Worm (Caenorhabditis elegans) whole organism, L4 larva: ENCODE results near the gene lars-1.
A peak's percentile ranks its signal among the peaks of the same experiment; 100 is the strongest.

Experiments used
- D1046.2 ChIP-seq: fragments of 200-800 bp; sonication (Bioruptor generic); IDR thresholded peaks from 2 replicates; pipeline ENCODE4 v1.3.6; 2022; ENCODE audit warnings: missing genetic modification characterization, missing compliant biosample characterization
- F10B5.3 ChIP-seq: sonication (generic microtip); optimal IDR thresholded peaks from 2 replicates; lab custom pipeline; 2016; ENCODE audit warnings: mild to moderate bottlenecking, missing genetic modification characterization, missing compliant biosample characterization
- F26F4.8 ChIP-seq: fragments of 200-800 bp; sonication (Bioruptor generic); conservative IDR thresholded peaks from 2 replicates; pipeline ENCODE4 v1.3.6; 2022; ENCODE audit warnings: missing genetic modification characterization, missing compliant biosample characterization
- F37D6.2 ChIP-seq: sonication (generic microtip); optimal IDR thresholded peaks from 2 replicates; lab custom pipeline; 2016; ENCODE audit warnings: mild to moderate bottlenecking, missing genetic modification characterization, missing compliant biosample characterization
- F44E2.7 ChIP-seq: fragments of 200-800 bp; sonication (Bioruptor generic); IDR thresholded peaks from 2 replicates; pipeline ENCODE4 v2.1.2; 2022; ENCODE audit warnings: missing genetic modification characterization, missing compliant biosample characterization
- F49E8.2 ChIP-seq: sonication (generic microtip); optimal IDR thresholded peaks from 2 replicates; lab custom pipeline; 2016; ENCODE audit warnings: missing compliant biosample characterization, mild to moderate bottlenecking, missing genetic modification characterization, borderline replicate concordance
- T20F7.1 ChIP-seq: fragments of 200-800 bp; sonication (Bioruptor generic); optimal IDR thresholded peaks from 2 replicates; lab custom pipeline; 2018; ENCODE audit warnings: mild to moderate bottlenecking, missing genetic modification characterization, missing compliant biosample characterization
- Y105C5A.15 ChIP-seq: fragments of 200-800 bp; sonication (Bioruptor generic); IDR thresholded peaks from 2 replicates; pipeline ENCODE4 v1.3.6; 2022; ENCODE audit warnings: missing genetic modification characterization, missing compliant biosample characterization
- Y48G9A.11 ChIP-seq: fragments of 200-800 bp; sonication (Bioruptor generic); IDR thresholded peaks from 2 replicates; pipeline ENCODE4 v1.3.6; 2022; ENCODE audit warnings: missing genetic modification reagents, missing genetic modification characterization, missing compliant biosample characterization
- Y5F2A.4 ChIP-seq: fragments of 200-800 bp; sonication (Bioruptor generic); optimal IDR thresholded peaks from 2 replicates; lab custom pipeline; 2018; ENCODE audit warnings: mild to moderate bottlenecking, missing genetic modification characterization, missing compliant biosample characterization
- Y75B8A.6 ChIP-seq: fragments of 200-800 bp; sonication (Bioruptor generic); IDR thresholded peaks from 2 replicates; pipeline ENCODE4 v1.3.6; 2022; ENCODE audit warnings: missing genetic modification reagents, missing genetic modification characterization, missing compliant biosample characterization
- ZK337.2 ChIP-seq: fragments of 200-800 bp; sonication (Bioruptor generic); IDR thresholded peaks from 2 replicates; pipeline ENCODE4 v1.3.6; 2022; ENCODE audit warnings: missing genetic modification reagents, missing genetic modification characterization, missing compliant biosample characterization
- ama-1 ChIP-seq: fragments of 150-350 bp; optimal IDR thresholded peaks from 2 replicates; lab custom pipeline; 2014; ENCODE audit warnings: inconsistent platforms, mixed read lengths
- ceh-44 ChIP-seq: fragments of 200-800 bp; sonication (Bioruptor generic); IDR thresholded peaks from 2 replicates; pipeline ENCODE4 v1.3.6; 2022; ENCODE audit warnings: missing genetic modification reagents, missing genetic modification characterization, missing compliant biosample characterization
- cey-2 ChIP-seq: sonication (generic microtip); optimal IDR thresholded peaks from 3 replicates; lab custom pipeline; 2017; ENCODE audit warnings: missing genetic modification characterization, mild to moderate bottlenecking, missing compliant biosample characterization, antibody characterized with exemption, borderline replicate concordance; ENCODE audit not compliant: insufficient read depth
- ctbp-1 ChIP-seq: fragments of 200-800 bp; sonication (Bioruptor generic); IDR thresholded peaks from 2 replicates; pipeline ENCODE4 v1.3.6; 2022; ENCODE audit warnings: missing genetic modification reagents, missing genetic modification characterization, missing compliant biosample characterization
- daf-12 ChIP-seq: fragments of 150-350 bp; optimal IDR thresholded peaks from 2 replicates; lab custom pipeline; 2014; ENCODE audit warnings: missing biosample characterization, missing genetic modification reagents, missing genetic modification characterization
- daf-8 ChIP-seq: fragments of 200-800 bp; sonication (Bioruptor generic); IDR thresholded peaks from 2 replicates; pipeline ENCODE4 v1.3.6; 2022; ENCODE audit warnings: missing genetic modification characterization, missing compliant biosample characterization
- egl-43 ChIP-seq: fragments of 200-800 bp; sonication (Bioruptor generic); IDR thresholded peaks from 2 replicates; pipeline ENCODE4 v1.3.6; 2022; ENCODE audit warnings: missing genetic modification reagents, missing genetic modification characterization, missing compliant biosample characterization
- fkh-10 ChIP-seq: fragments of 150-350 bp; optimal IDR thresholded peaks from 2 replicates; lab custom pipeline; 2014; ENCODE audit warnings: missing biosample characterization, missing genetic modification reagents, missing genetic modification characterization
- hmg-1.1 ChIP-seq: fragments of 200-800 bp; sonication (Bioruptor generic); IDR thresholded peaks from 2 replicates; pipeline ENCODE4 v1.3.6; 2022; ENCODE audit warnings: missing genetic modification reagents, missing genetic modification characterization, missing compliant biosample characterization
- lin-1 ChIP-seq: fragments of 200-800 bp; sonication (Bioruptor generic); IDR thresholded peaks from 2 replicates; pipeline ENCODE4 v1.3.6; 2022; ENCODE audit warnings: missing genetic modification reagents, missing genetic modification characterization, missing compliant biosample characterization
- lin-38 ChIP-seq: fragments of 200-800 bp; sonication (Bioruptor generic); IDR thresholded peaks from 2 replicates; pipeline ENCODE4 v1.3.6; 2022; ENCODE audit warnings: missing genetic modification reagents, missing genetic modification characterization, missing compliant biosample characterization
- lin-39 ChIP-seq: fragments of 150-350 bp; optimal IDR thresholded peaks from 2 replicates; lab custom pipeline; 2014; ENCODE audit warnings: missing biosample characterization, missing genetic modification reagents, missing genetic modification characterization
- lsy-2 ChIP-seq, 2 experiments: fragments of 150-350 bp in 1 of 2; sonication (generic microtip) in 1 of 2; optimal IDR thresholded peaks; 2 replicates each; lab custom pipeline; 2014 to 2017; ENCODE audit warnings: missing biosample characterization in 2 of 2, missing genetic modification characterization in 2 of 2
- madf-5 ChIP-seq, 2 experiments: fragments of 200-800 bp; sonication (Bioruptor generic); IDR thresholded peaks; 2 replicates each; pipeline ENCODE4 v1.3.6; 2022; ENCODE audit warnings: missing compliant biosample characterization in 2 of 2, missing genetic modification characterization in 2 of 2
- mdt-29 ChIP-seq: fragments of 200-800 bp; sonication (Bioruptor generic); IDR thresholded peaks from 2 replicates; pipeline ENCODE4 v1.3.6; 2022; ENCODE audit warnings: missing genetic modification reagents, missing genetic modification characterization, missing compliant biosample characterization
- mxl-3 ChIP-seq: fragments of 200-800 bp; sonication (Bioruptor generic); optimal IDR thresholded peaks from 2 replicates; lab custom pipeline; 2018; ENCODE audit warnings: mild to moderate bottlenecking, missing genetic modification characterization, missing compliant biosample characterization
- nhr-237 ChIP-seq: sonication (generic microtip); optimal IDR thresholded peaks from 2 replicates; lab custom pipeline; 2017; ENCODE audit warnings: missing biosample characterization, missing genetic modification characterization
- nhr-42 ChIP-seq: fragments of 200-800 bp; sonication (Bioruptor generic); IDR thresholded peaks from 2 replicates; pipeline ENCODE4 v1.3.6; 2022; ENCODE audit warnings: missing genetic modification characterization, missing compliant biosample characterization
- nhr-48 ChIP-seq: sonication (generic microtip); optimal IDR thresholded peaks from 2 replicates; lab custom pipeline; 2016; ENCODE audit warnings: mild to moderate bottlenecking, missing genetic modification characterization, missing compliant biosample characterization
- nhr-6 ChIP-seq: fragments of 150-350 bp; optimal IDR thresholded peaks from 2 replicates; lab custom pipeline; 2014; ENCODE audit warnings: missing biosample characterization, missing genetic modification characterization
- nhr-76 ChIP-seq: fragments of 150-350 bp; optimal IDR thresholded peaks from 2 replicates; lab custom pipeline; 2014; ENCODE audit warnings: missing biosample characterization, missing genetic modification characterization
- pha-4 ChIP-seq, 2 experiments: fragments of 150-350 bp in 1 of 2; fragments of 200-800 bp in 1 of 2; sonication (Bioruptor generic) in 1 of 2; IDR thresholded peaks in 1 of 2; optimal IDR thresholded peaks in 1 of 2; 2 replicates each; pipeline versions ENCODE4 v1.3.6 to Lab custom; 2014 to 2022; ENCODE audit warnings: missing genetic modification characterization in 2 of 2, missing genetic modification reagents in 2 of 2, missing biosample characterization in 1 of 2, missing compliant biosample characterization in 1 of 2
- php-3 ChIP-seq: fragments of 200-800 bp; sonication (Bioruptor generic); IDR thresholded peaks from 2 replicates; pipeline ENCODE4 v1.3.6; 2022; ENCODE audit warnings: missing genetic modification reagents, missing genetic modification characterization, missing compliant biosample characterization
- pqm-1 ChIP-seq: sonication (generic microtip); optimal IDR thresholded peaks from 2 replicates; lab custom pipeline; 2017; ENCODE audit warnings: missing biosample characterization, missing genetic modification characterization
- saeg-2 ChIP-seq: fragments of 200-800 bp; sonication (Bioruptor generic); IDR thresholded peaks from 2 replicates; pipeline ENCODE4 v1.3.6; 2022; ENCODE audit warnings: missing genetic modification reagents, missing genetic modification characterization, missing compliant biosample characterization
- skn-1 ChIP-seq: fragments of 150-350 bp; optimal IDR thresholded peaks from 2 replicates; lab custom pipeline; 2014; ENCODE audit warnings: missing biosample characterization, missing genetic modification characterization
- unc-130 ChIP-seq: sonication (generic microtip); optimal IDR thresholded peaks from 2 replicates; lab custom pipeline; 2016; ENCODE audit warnings: missing genetic modification reagents, missing genetic modification characterization, missing compliant biosample characterization
- unc-39 ChIP-seq: sonication (generic microtip); optimal IDR thresholded peaks from 2 replicates; lab custom pipeline; 2017; ENCODE audit warnings: missing biosample characterization, missing genetic modification characterization
- unc-62 ChIP-seq, 3 experiments: fragments of 150-350 bp in 1 of 3; sonication (generic microtip); optimal IDR thresholded peaks in 2 of 3; peaks in 1 of 3; 1 replicate in 1 of 3; 2 replicates in 2 of 3; lab custom pipeline; 2014 to 2017; ENCODE audit warnings: missing biosample characterization in 3 of 3, missing genetic modification characterization in 3 of 3, missing genetic modification reagents in 3 of 3, missing genotype in 1 of 3
- vab-7 ChIP-seq: fragments of 200-800 bp; sonication (Bioruptor generic); IDR thresholded peaks from 2 replicates; pipeline ENCODE4 v1.3.6; 2022; ENCODE audit warnings: missing genetic modification reagents, missing genetic modification characterization, missing compliant biosample characterization
- zag-1 ChIP-seq: fragments of 150-350 bp; optimal IDR thresholded peaks from 2 replicates; lab custom pipeline; 2014; ENCODE audit warnings: missing biosample characterization, missing genetic modification characterization
- zfp-2 ChIP-seq: sonication (generic microtip); optimal IDR thresholded peaks from 2 replicates; lab custom pipeline; 2016; ENCODE audit warnings: mild to moderate bottlenecking, missing genetic modification characterization, missing compliant biosample characterization
- zip-2 ChIP-seq: fragments of 150-350 bp; optimal IDR thresholded peaks from 2 replicates; lab custom pipeline; 2014; ENCODE audit warnings: missing biosample characterization, missing genetic modification characterization
- ztf-7 ChIP-seq: fragments of 150-350 bp; optimal IDR thresholded peaks from 2 replicates; lab custom pipeline; 2014; ENCODE audit warnings: missing biosample characterization, missing genetic modification characterization

The lars-1 gene

ce11 chrIII:4176109-4176596, 10.4 kb downstream of the lars-1 start, which contains the start of the genes hrde-1 and C16C10.13:
Gene hrde-1, minus strand, starts transcription at chrIII:4176159.
Gene C16C10.13, plus strand, starts transcription at chrIII:4176440.
- TF ChIP-seq F26F4.8 = no peak
- no peak for TF ChIP-seq pha-4 (GFP tag; IDR thresholded peaks at IDR 0.05; lab: Robert Waterston, UW)
- no peak for TF ChIP-seq pha-4 (tag; optimal IDR thresholded peaks at IDR 0.05; lab: Kevin White, UChicago)
- TF ChIP-seq fkh-10 (GFP tag; lab: Kevin White, UChicago) = no peak
- TF ChIP-seq unc-130 = peak; percentile 90
- TF ChIP-seq nhr-42 (GFP tag; lab: Robert Waterston, UW) = no peak
- peak; percentile 77 for TF ChIP-seq F49E8.2 (tag; lab: Kevin White, UChicago)
- TF ChIP-seq nhr-6 (tag; lab: Kevin White, UChicago) = no peak
- TF ChIP-seq daf-8 (GFP tag; lab: Robert Waterston, UW) = no peak
- peak; percentile 96 for TF ChIP-seq lin-38 (GFP tag; lab: Robert Waterston, UW)

- TF ChIP-seq F44E2.7 (GFP tag; lab: Robert Waterston, UW) (0 out of 2 replicates have a peak, but pooled peaks have one; percentile 12), zip-2 (tag; lab: Kevin White, UChicago) (no peak)
Measured at ce11 chrIII:4175489-4175888, 11.1 kb downstream of the lars-1 start.

ce11 chrIII:4172210-4172609, 14.4 kb downstream of the lars-1 start:
- no peak for TF ChIP-seq daf-8 (GFP tag; lab: Robert Waterston, UW)
- no peak for TF ChIP-seq madf-5 (GFP tag; IDR thresholded peaks at IDR 0.05; lab: Robert Waterston, UW)
- no peak for TF ChIP-seq unc-62 (GFP tag; optimal IDR thresholded peaks at IDR 0.05 in 1 of 2; lab: Kevin White, UChicago)
- TF ChIP-seq unc-62 (tag; optimal IDR thresholded peaks at IDR 0.05; lab: Kevin White, UChicago) = no peak
- no peak for TF ChIP-seq pqm-1 (tag; lab: Kevin White, UChicago)
- TF ChIP-seq skn-1 (tag; lab: Kevin White, UChicago) = no peak
- TF ChIP-seq lin-39 (tag; lab: Kevin White, UChicago) = no peak
- peak; percentile 60 for TF ChIP-seq Y48G9A.11 (GFP tag; lab: Robert Waterston, UW)
- no peak for TF ChIP-seq cey-2
- no peak for TF ChIP-seq nhr-42 (GFP tag; lab: Robert Waterston, UW)
- no peak for TF ChIP-seq ceh-44 (GFP tag; lab: Robert Waterston, UW)
- no peak for TF ChIP-seq php-3 (GFP tag; lab: Robert Waterston, UW)
- no peak for TF ChIP-seq ztf-7 (tag; lab: Kevin White, UChicago)
- no peak for TF ChIP-seq ama-1 (lab: Kevin White, UChicago)
- TF ChIP-seq nhr-76 = no peak
- no peak for TF ChIP-seq daf-12 (tag; lab: Kevin White, UChicago)
- TF ChIP-seq F10B5.3 (tag; lab: Kevin White, UChicago) = no peak
- no peak for TF ChIP-seq nhr-237 (tag; lab: Kevin White, UChicago)
- peak; percentile 18 for TF ChIP-seq Y5F2A.4 (GFP tag; lab: Kevin White, UChicago)
- peak; percentile 68 for TF ChIP-seq lin-38 (GFP tag; lab: Robert Waterston, UW)
- peak; percentile 30; the same call in 1 of the 2 replicates for TF ChIP-seq egl-43
- no peak for TF ChIP-seq F26F4.8
- no peak for TF ChIP-seq nhr-6 (tag; lab: Kevin White, UChicago)
- no peak for TF ChIP-seq mxl-3 (GFP tag; lab: Kevin White, UChicago)
- no peak for TF ChIP-seq unc-39 (tag; lab: Kevin White, UChicago)
- no peak for TF ChIP-seq nhr-48
- no peak for TF ChIP-seq mdt-29 (GFP tag; lab: Robert Waterston, UW)
- no peak for TF ChIP-seq zag-1 (tag; lab: Kevin White, UChicago)
- TF ChIP-seq vab-7 = no peak
- 0 out of 2 replicates have a peak, but pooled peaks have one; percentile 29 for TF ChIP-seq ctbp-1 (GFP tag; lab: Robert Waterston, UW)
- TF ChIP-seq F44E2.7 (GFP tag; lab: Robert Waterston, UW) = no peak
- no peak for TF ChIP-seq T20F7.1 (GFP tag; lab: Kevin White, UChicago)
- peak; percentile 39; the same call in 1 of the 2 replicates for TF ChIP-seq lin-1 (GFP tag; lab: Robert Waterston, UW)
- no peak for TF ChIP-seq ZK337.2 (GFP tag; lab: Robert Waterston, UW)
- TF ChIP-seq zfp-2 (tag; lab: Kevin White, UChicago) = no peak
- no peak for TF ChIP-seq Y75B8A.6 (GFP tag; lab: Robert Waterston, UW)
- TF ChIP-seq F37D6.2 (tag; lab: Kevin White, UChicago) = no peak
- no peak for TF ChIP-seq D1046.2 (GFP tag; lab: Robert Waterston, UW)
- TF ChIP-seq hmg-1.1 = no peak
- TF ChIP-seq saeg-2 (GFP tag; lab: Robert Waterston, UW) = no peak
- no peak for TF ChIP-seq lsy-2 (tag; optimal IDR thresholded peaks at IDR 0.05; lab: Kevin White, UChicago)
- TF ChIP-seq Y105C5A.15 (GFP tag; lab: Robert Waterston, UW) = 0 out of 2 replicates have a peak, but pooled peaks have one; percentile 63
